Worm (Caenorhabditis elegans): ENCODE measurements around the gene ergo-1.

DNA sequence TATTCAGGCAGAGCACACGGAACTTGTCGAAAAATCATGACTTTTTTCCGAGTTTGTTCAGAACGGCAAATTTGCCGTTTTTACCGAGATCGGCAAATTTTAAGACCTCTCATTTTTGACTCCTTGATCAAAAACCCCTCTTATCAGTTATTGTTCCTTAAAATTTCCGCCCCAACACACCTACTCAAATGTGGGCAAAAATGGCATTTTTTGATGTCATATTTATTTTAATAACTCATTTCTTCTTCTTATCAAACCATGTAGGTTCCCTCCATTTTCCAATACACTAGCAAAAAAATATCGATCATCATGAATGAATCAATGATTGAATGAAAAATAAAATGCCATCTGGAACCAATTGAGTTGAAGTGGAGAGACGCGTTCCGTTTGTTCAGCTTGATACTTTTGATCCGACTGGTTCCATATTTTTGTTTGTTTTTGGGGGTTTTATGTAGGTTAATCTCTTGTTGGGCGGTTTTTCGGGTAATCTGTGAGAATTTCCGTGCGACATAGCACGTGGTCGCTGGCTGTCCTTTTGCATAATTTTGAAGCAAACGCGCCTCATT, 32.0 kb upstream of the ergo-1 start:
- TF ChIP-seq hmg-4 (GFP tag; optimal IDR thresholded peaks at IDR 0.05) (no peak), tbx-37 (GFP tag; conservative IDR thresholded peaks at IDR 0.05) (no peak)

Data from whole organism, early embryonic.